Worm (Caenorhabditis elegans): ENCODE measurements around the gene M01H9.2.
A peak's percentile ranks its signal among the peaks of the same experiment; 100 is the strongest.

Gene M01H9.2

ce11 chrIV:4470885-4471772 is 8.1 kb upstream of the M01H9.2 start (continued):
- TF ChIP-seq Y79H2A.3 (GFP tag; conservative IDR thresholded peaks at IDR 0.05) (no peak), hlh-12 (tag; optimal IDR thresholded peaks at IDR 0.05) (no peak), egrh-3 (GFP tag; IDR thresholded peaks at IDR 0.05) (peak; percentile 84), F57A8.1 (GFP tag; optimal IDR thresholded peaks at IDR 0.05) (no peak), tbx-9 (tag; optimal IDR thresholded peaks at IDR 0.05; ENCODE audit: borderline replicate concordance) (no peak), ZK185.1 (tag; optimal IDR thresholded peaks at IDR 0.05; ENCODE audit: poor library complexity, severe bottlenecking) (no peak), ceh-27 (GFP tag; optimal IDR thresholded peaks at IDR 0.05) (no peak), mxl-1 (tag; optimal IDR thresholded peaks at IDR 0.05) (no peak), hrde-1 (tag; optimal IDR thresholded peaks at IDR 0.05; ENCODE audit: borderline replicate concordance) (no peak), sea-2 (GFP tag; IDR thresholded peaks at IDR 0.05) (no peak), unc-62 (GFP tag; optimal IDR thresholded peaks at IDR 0.05) (no peak), bed-1 (GFP tag; IDR thresholded peaks at IDR 0.05) (no peak), nhr-90 (tag; optimal IDR thresholded peaks at IDR 0.05) (no peak), dox-1 (GFP tag; IDR thresholded peaks at IDR 0.05) (peak; percentile 18; the same call in 1 of the 2 replicates), attf-6 (GFP tag; IDR thresholded peaks at IDR 0.05) (no peak), rpc-1 (optimal IDR thresholded peaks at IDR 0.05) (no peak), rpc-1 (tag; optimal IDR thresholded peaks at IDR 0.05) (no peak), ceh-91 (GFP tag; IDR thresholded peaks at IDR 0.05) (0 out of 2 replicates have a peak, but pooled peaks have one; percentile 22), somi-1 (GFP tag; optimal IDR thresholded peaks at IDR 0.05) (no peak), mel-28 (tag; optimal IDR thresholded peaks at IDR 0.05; ENCODE audit: borderline replicate concordance) (no peak), lir-1 (GFP tag; conservative IDR thresholded peaks at IDR 0.05) (peak; percentile 38; the same call in 1 of the 2 replicates), Y67H2A.10 (GFP tag; conservative IDR thresholded peaks at IDR 0.05) (no peak), lsl-1 (GFP tag; optimal IDR thresholded peaks at IDR 0.05) (peak; percentile 33), T07F8.4 (tag; optimal IDR thresholded peaks at IDR 0.05) (no peak), him-1 (tag; optimal IDR thresholded peaks at IDR 0.05) (no peak), F52B5.7 (tag; optimal IDR thresholded peaks at IDR 0.05) (peak; percentile 47), nfyb-1 (GFP tag; IDR thresholded peaks at IDR 0.05) (peak; percentile 63), snpc-1.3 (tag; optimal IDR thresholded peaks at IDR 0.05; ENCODE audit: insufficient read depth) (peak; percentile 74), repo-1 (tag; optimal IDR thresholded peaks at IDR 0.05) (no peak), die-1 (tag; optimal IDR thresholded peaks at IDR 0.05) (no peak), athp-1 (tag; optimal IDR thresholded peaks at IDR 0.05) (no peak), ets-4 (GFP tag; optimal IDR thresholded peaks at IDR 0.05) (no peak), B0336.3 (GFP tag; IDR thresholded peaks at IDR 0.05) (peak; percentile 51; the same call in 1 of the 2 replicates), snpc-4 (GFP tag; optimal IDR thresholded peaks at IDR 0.05) (no peak), snpc-4 (tag; optimal IDR thresholded peaks at IDR 0.05) (peak in 1 of 4 experiments; percentile 11), ekl-4 (GFP tag; IDR thresholded peaks at IDR 0.05) (no peak), F37B4.10 (GFP tag; IDR thresholded peaks at IDR 0.05) (no peak), zfh-2 (GFP tag; conservative IDR thresholded peaks at IDR 0.05) (peak; percentile 96), ztf-28 (GFP tag; IDR thresholded peaks at IDR 0.05) (no peak), T26A5.8 (tag; optimal IDR thresholded peaks at IDR 0.05) (no peak), sptf-2 (GFP tag; optimal IDR thresholded peaks at IDR 0.05) (no peak), pha-4 (tag; optimal IDR thresholded peaks at IDR 0.05) (no peak), akir-1 (GFP tag; optimal IDR thresholded peaks at IDR 0.05) (no peak), ztf-26 (tag; optimal IDR thresholded peaks at IDR 0.05) (no peak), hmg-20 (GFP tag; IDR thresholded peaks at IDR 0.05) (no peak), F39B2.1 (GFP tag; IDR thresholded peaks at IDR 0.05) (no peak), dpl-1 (GFP tag; optimal IDR thresholded peaks at IDR 0.05) (peak; percentile 4), nfya-1 (tag; optimal IDR thresholded peaks at IDR 0.05; ENCODE audit: borderline replicate concordance, insufficient read depth) (no peak)
